Worm (Caenorhabditis elegans) whole organism, late embryonic: ENCODE results near the gene fbxa-174.
"Not testable (repeated sequence)": the region's sequence is repeated elsewhere in the genome, so short reads cannot be mapped to it uniquely, and the experiment has no call there.

Source experiments
- Y22D7AL.16 ChIP-seq: sonication (generic microtip); optimal IDR thresholded peaks from 2 replicates; lab custom pipeline; 2016; ENCODE audit warnings: missing genetic modification characterization, missing compliant biosample characterization
- che-1 ChIP-seq: sonication (generic microtip); optimal IDR thresholded peaks from 2 replicates; lab custom pipeline; 2016; ENCODE audit warnings: mild to moderate bottlenecking, missing genetic modification characterization, missing compliant biosample characterization
- mec-3 ChIP-seq: sonication (generic microtip); optimal IDR thresholded peaks from 2 replicates; lab custom pipeline; 2016; ENCODE audit warnings: borderline replicate concordance, missing genetic modification characterization, missing compliant biosample characterization
- nhr-11 ChIP-seq: fragments of 150-350 bp; optimal IDR thresholded peaks from 2 replicates; lab custom pipeline; 2014; ENCODE audit warnings: missing biosample characterization, missing genetic modification characterization
- tbx-7 ChIP-seq: sonication (generic microtip); optimal IDR thresholded peaks from 2 replicates; lab custom pipeline; 2016; ENCODE audit warnings: missing genotype, missing genetic modification characterization, missing compliant biosample characterization
- unc-42 ChIP-seq: sonication (generic microtip); optimal IDR thresholded peaks from 2 replicates; lab custom pipeline; 2016; ENCODE audit warnings: missing genotype, missing genetic modification characterization, missing compliant biosample characterization
- ztf-16 ChIP-seq: sonication (generic microtip); optimal IDR thresholded peaks from 2 replicates; lab custom pipeline; 2017; ENCODE audit warnings: missing genetic modification characterization, missing compliant biosample characterization

ce11 chrV:17606050-17606449 lies 47.8 kb upstream of the fbxa-174 start, which contains the start of gene Y6G8.16:
- not testable (repeated sequence) for TF ChIP-seq unc-42, nhr-11, ztf-16, che-1, tbx-7, Y22D7AL.16, mec-3 (tag; lab: Kevin White, UChicago)
